Fruit fly (Drosophila melanogaster): ENCODE results near the gene Nfs1.

Gene Nfs1

DNA sequence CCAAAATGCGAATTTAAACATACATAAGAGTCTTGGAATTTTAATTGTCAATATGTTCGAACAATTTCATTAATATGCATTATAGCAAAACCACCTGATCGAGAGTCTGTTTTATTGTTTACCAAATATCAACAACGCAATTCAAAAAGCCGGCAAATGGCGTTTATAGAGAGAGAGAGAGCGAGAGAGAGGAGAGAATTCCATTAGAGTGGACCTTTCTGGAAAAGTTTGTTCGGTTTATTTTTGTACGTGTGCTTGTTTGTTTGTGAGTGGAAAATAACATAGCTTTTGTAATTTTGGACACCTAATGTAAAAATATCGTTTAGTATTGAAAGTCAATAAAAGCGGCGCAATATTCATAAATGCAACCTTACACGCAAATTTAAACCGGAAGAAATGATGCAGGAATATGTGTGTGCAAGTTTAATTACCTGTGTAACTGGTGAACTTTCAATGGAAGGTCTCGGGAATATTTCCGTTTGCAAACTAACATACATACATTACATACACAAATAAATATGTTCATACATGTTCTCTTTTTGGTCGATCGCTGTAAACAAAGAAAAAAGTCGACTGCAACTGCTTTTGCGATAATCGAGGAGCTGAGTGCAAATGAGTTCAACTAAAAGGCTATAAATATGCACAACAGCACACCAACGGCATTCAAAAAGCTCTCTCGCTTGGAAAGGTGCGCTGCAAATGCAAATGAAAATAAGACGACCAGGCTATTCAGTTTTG is 45.3 kb downstream of the Nfs1 start, which contains the start of gene CG6785 (continued):
- TF ChIP-seq CG6689 (GFP tag; IDR thresholded peaks at IDR 0.05) (peak; percentile 20; the same call in 1 of the 2 replicates), twi (tag; optimal IDR thresholded peaks at IDR 0.05) (peak; percentile 33), CG31224 (GFP tag; IDR thresholded peaks at IDR 0.05) (no peak), cad (GFP tag; optimal IDR thresholded peaks at IDR 0.05) (no peak), CG3726 (GFP tag; IDR thresholded peaks at IDR 0.05) (no peak; the same call in 2 of the 3 replicates), chm (GFP tag; IDR thresholded peaks at IDR 0.05) (peak; percentile 88), ind (GFP tag; optimal IDR thresholded peaks at IDR 0.05) (peak; percentile 2), Lpt (GFP tag; optimal IDR thresholded peaks at IDR 0.05) (no peak), ken (GFP tag; IDR thresholded peaks at IDR 0.05) (no peak), CG11247 (GFP tag; IDR thresholded peaks at IDR 0.05) (peak; percentile 30; the same call in 1 of the 2 replicates), CG4404 (GFP tag; IDR thresholded peaks at IDR 0.05) (no peak), Bteb2 (GFP tag; optimal IDR thresholded peaks at IDR 0.05) (peak; percentile 81), ERR (GFP tag; optimal IDR thresholded peaks at IDR 0.05) (peak; percentile 74), en (GFP tag; optimal IDR thresholded peaks at IDR 0.05) (peak; percentile 77), gsb (GFP tag; IDR thresholded peaks at IDR 0.05) (no peak), slbo (GFP tag; IDR thresholded peaks at IDR 0.05) (no peak), Nf-YC (tag; optimal IDR thresholded peaks at IDR 0.05) (peak; percentile 57), p53 (GFP tag; optimal IDR thresholded peaks at IDR 0.05) (peak; percentile 85), CG2202 (tag; optimal IDR thresholded peaks at IDR 0.05) (peak; percentile 92), eve (GFP tag; optimal IDR thresholded peaks at IDR 0.05) (no peak), D19A (tag; optimal IDR thresholded peaks at IDR 0.05) (peak; percentile 67), CG12155 (GFP tag; optimal IDR thresholded peaks at IDR 0.05) (peak; percentile 58), Dp (GFP tag; optimal IDR thresholded peaks at IDR 0.05) (peak; percentile 18), dmrt11E (tag; optimal IDR thresholded peaks at IDR 0.05) (peak; percentile 69), Max (GFP tag; optimal IDR thresholded peaks at IDR 0.05) (peak; percentile 56), Hr39 (optimal IDR thresholded peaks at IDR 0.05) (no peak), CG30020 (tag; optimal IDR thresholded peaks at IDR 0.05) (peak; percentile 24), CG11695 (GFP tag; IDR thresholded peaks at IDR 0.05) (peak; percentile 71), Sry-δ (GFP tag; optimal IDR thresholded peaks at IDR 0.05) (peak; percentile 33), NfI (GFP tag; optimal IDR thresholded peaks at IDR 0.05) (peak; percentile 67), pros (GFP tag; optimal IDR thresholded peaks at IDR 0.05) (no peak), slou (GFP tag; optimal IDR thresholded peaks at IDR 0.05) (peak; percentile 26), Opbp (GFP tag; IDR thresholded peaks at IDR 0.05; ENCODE audit: partially characterized antibody) (no peak), Dad (GFP tag; optimal IDR thresholded peaks at IDR 0.05) (peak; percentile 65), ci (GFP tag; IDR thresholded peaks at IDR 0.05) (peak; percentile 93), slp2 (GFP tag; optimal IDR thresholded peaks at IDR 0.05) (peak; percentile 74), bcd (GFP tag; optimal IDR thresholded peaks at IDR 0.05) (peak; percentile 66), Antp (GFP tag; optimal IDR thresholded peaks at IDR 0.05) (peak; percentile 62), CG3847 (GFP tag; IDR thresholded peaks at IDR 0.05) (no peak), CG1832 (GFP tag; optimal IDR thresholded peaks at IDR 0.05) (no peak), oc (tag; optimal IDR thresholded peaks at IDR 0.05) (peak; percentile 77), CG12942 (GFP tag; optimal IDR thresholded peaks at IDR 0.05) (peak; percentile 84), MTF-1 (GFP tag; optimal IDR thresholded peaks at IDR 0.05; ENCODE audit: borderline replicate concordance) (peak; percentile 92), repo (GFP tag; optimal IDR thresholded peaks at IDR 0.05) (peak; percentile 81), Dek (tag; optimal IDR thresholded peaks at IDR 0.05) (peak; percentile 72), grau (tag; optimal IDR thresholded peaks at IDR 0.05) (peak; percentile 62), CG8478 (optimal IDR thresholded peaks at IDR 0.05) (no peak), Fer1 (GFP tag; optimal IDR thresholded peaks at IDR 0.05) (peak; percentile 90), ems (GFP tag; optimal IDR thresholded peaks at IDR 0.05) (peak; percentile 73), CG2678 (tag; optimal IDR thresholded peaks at IDR 0.05) (peak; percentile 86), CG2712 (tag; optimal IDR thresholded peaks at IDR 0.05) (peak; percentile 70)

All from whole organism, embryonic.